Fruit fly (Drosophila melanogaster): ENCODE results near the gene CG3842.

dm6 chrX:6332988-6333719, 4.4 kb upstream of the CG3842 start:
- TF ChIP-seq luna (GFP tag; optimal IDR thresholded peaks at IDR 0.05) = no peak
- no peak for TF ChIP-seq zen (tag; optimal IDR thresholded peaks at IDR 0.05)
- no peak for TF ChIP-seq CG2116 (GFP tag; optimal IDR thresholded peaks at IDR 0.05)
- no peak for TF ChIP-seq Dll (GFP tag; IDR thresholded peaks at IDR 0.05; ENCODE audit: partially characterized antibody)
- TF ChIP-seq nau (GFP tag; optimal IDR thresholded peaks at IDR 0.05) = no peak
- TF ChIP-seq NFAT (GFP tag; IDR thresholded peaks at IDR 0.05) = no peak

Measured in whole organism, embryonic.